Worm (Caenorhabditis elegans) whole organism, L4 larva: ENCODE data around the gene F23H11.2.

Source experiments
- aha-1 ChIP-seq: fragments of 150-350 bp; peaks from one replicate; lab custom pipeline; 2014; ENCODE audit warnings: missing biosample characterization, missing genetic modification characterization
- dmd-9 ChIP-seq: fragments of 200-800 bp; sonication (Bioruptor generic); IDR thresholded peaks from 2 replicates; pipeline ENCODE4 v1.3.6; 2022; ENCODE audit warnings: missing genetic modification reagents, missing genetic modification characterization, missing compliant biosample characterization
- fos-1 ChIP-seq: fragments of 150-350 bp; optimal IDR thresholded peaks from 2 replicates; lab custom pipeline; 2014; ENCODE audit warnings: missing biosample characterization, missing genetic modification characterization
- lin-29 ChIP-seq: fragments of 200-800 bp; sonication (Bioruptor generic); IDR thresholded peaks from 2 replicates; pipeline ENCODE4 v1.3.6; 2022; ENCODE audit warnings: missing genetic modification reagents, missing genetic modification characterization, missing compliant biosample characterization
- nhr-48 ChIP-seq: sonication (generic microtip); optimal IDR thresholded peaks from 2 replicates; lab custom pipeline; 2016; ENCODE audit warnings: mild to moderate bottlenecking, missing genetic modification characterization, missing compliant biosample characterization
- nhr-6 ChIP-seq: fragments of 150-350 bp; optimal IDR thresholded peaks from 2 replicates; lab custom pipeline; 2014; ENCODE audit warnings: missing biosample characterization, missing genetic modification characterization
- nhr-76 ChIP-seq: fragments of 150-350 bp; optimal IDR thresholded peaks from 2 replicates; lab custom pipeline; 2014; ENCODE audit warnings: missing biosample characterization, missing genetic modification characterization
- pha-4 ChIP-seq, 2 experiments: fragments of 150-350 bp in 1 of 2; fragments of 200-800 bp in 1 of 2; sonication (Bioruptor generic) in 1 of 2; IDR thresholded peaks in 1 of 2; optimal IDR thresholded peaks in 1 of 2; 2 replicates each; pipeline versions ENCODE4 v1.3.6 to Lab custom; 2014 to 2022; ENCODE audit warnings: missing genetic modification characterization in 2 of 2, missing genetic modification reagents in 2 of 2, missing biosample characterization in 1 of 2, missing compliant biosample characterization in 1 of 2
- pqm-1 ChIP-seq: sonication (generic microtip); optimal IDR thresholded peaks from 2 replicates; lab custom pipeline; 2017; ENCODE audit warnings: missing biosample characterization, missing genetic modification characterization
- snpc-4 ChIP-seq: fragments of 150-350 bp; optimal IDR thresholded peaks from 2 replicates; lab custom pipeline; 2014; ENCODE audit warnings: missing biosample characterization, missing genetic modification characterization

DNA sequence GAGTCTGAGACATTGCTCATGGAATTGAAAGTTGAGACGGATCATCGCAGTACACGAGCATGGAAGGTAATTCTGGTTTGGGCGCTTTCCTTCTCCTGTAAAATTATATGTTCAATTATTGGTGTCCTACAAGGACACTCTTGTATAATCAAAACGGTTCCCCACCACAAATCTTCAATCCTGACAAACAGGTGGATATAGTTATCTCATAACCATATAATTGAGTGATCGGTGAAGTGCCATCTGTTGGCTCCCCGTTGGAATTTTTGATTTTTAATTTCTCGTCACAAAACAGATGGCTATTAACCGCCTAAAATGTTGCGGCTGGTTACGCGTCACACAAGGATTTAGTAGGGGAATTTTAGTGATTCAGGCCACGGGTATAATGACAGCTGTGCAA is 26.7 kb upstream of the F23H11.2 start:
- TF ChIP-seq snpc-4 (tag; lab: Kevin White, UChicago) (no peak), pha-4 (GFP tag; IDR thresholded peaks at IDR 0.05; lab: Robert Waterston, UW) (no peak), pha-4 (tag; optimal IDR thresholded peaks at IDR 0.05; lab: Kevin White, UChicago) (no peak), nhr-76 (tag; lab: Kevin White, UChicago) (no peak), dmd-9 (no peak), lin-29 (no peak), nhr-48 (tag; lab: Kevin White, UChicago) (no peak), nhr-6 (tag; lab: Kevin White, UChicago) (no peak), fos-1 (tag; lab: Kevin White, UChicago) (no peak), aha-1 (tag; lab: Kevin White, UChicago) (peak; percentile 84), pqm-1 (no peak)
